Fruit fly (Drosophila melanogaster) whole organism, prepupa: ENCODE data around the gene tj.

Source experiments
- Blimp-1 ChIP-seq: fragments of 200-800 bp; sonication (Bioruptor generic); optimal IDR thresholded peaks from 3 replicates; lab custom pipeline; 2017; ENCODE audit warnings: missing biosample characterization, missing genetic modification characterization, mild to moderate bottlenecking, moderate library complexity, missing genetic modification reagents
- CG10631 ChIP-seq: fragments of 200-800 bp; sonication (Bioruptor generic); optimal IDR thresholded peaks from 2 replicates; lab custom pipeline; 2016; ENCODE audit warnings: missing biosample characterization, missing genetic modification characterization
- CG11294 ChIP-seq: fragments of 200-800 bp; sonication (Bioruptor generic); IDR thresholded peaks from 2 replicates; pipeline ENCODE4 v1.3.6; 2022; ENCODE audit warnings: missing biosample characterization, missing genetic modification characterization
- CG11762 ChIP-seq: fragments of 200-800 bp; sonication (Bioruptor generic); optimal IDR thresholded peaks from 3 replicates; lab custom pipeline; 2016; ENCODE audit warnings: missing biosample characterization, missing genetic modification characterization; ENCODE audit not compliant: insufficient read depth
- CG15336 ChIP-seq: fragments of 200-800 bp; sonication (Bioruptor generic); IDR thresholded peaks from 2 replicates; pipeline ENCODE4 v1.3.6; 2022; ENCODE audit warnings: missing biosample characterization, missing genetic modification characterization
- CG1621 ChIP-seq: fragments of 200-800 bp; sonication (Bioruptor generic); optimal IDR thresholded peaks from 3 replicates; lab custom pipeline; 2018; ENCODE audit warnings: missing biosample characterization, mild to moderate bottlenecking, missing genetic modification characterization
- CG16779 ChIP-seq: fragments of 200-800 bp; sonication (Bioruptor generic); optimal IDR thresholded peaks from 3 replicates; lab custom pipeline; 2017; ENCODE audit warnings: missing biosample characterization, mild to moderate bottlenecking, missing genetic modification characterization
- CG3032 ChIP-seq: fragments of 200-800 bp; optimal IDR thresholded peaks from 2 replicates; lab custom pipeline; 2019; ENCODE audit warnings: missing biosample characterization, mild to moderate bottlenecking, missing genetic modification characterization, moderate library complexity
- CG34406 ChIP-seq: fragments of 200-800 bp; sonication (Bioruptor generic); optimal IDR thresholded peaks from 3 replicates; lab custom pipeline; 2016; ENCODE audit warnings: missing biosample characterization, missing genetic modification characterization
- CG3919 ChIP-seq: fragments of 200-800 bp; sonication (Bioruptor generic); optimal IDR thresholded peaks from 3 replicates; lab custom pipeline; 2016; ENCODE audit warnings: missing biosample characterization, missing genetic modification characterization
- CG4318 ChIP-seq: fragments of 200-800 bp; sonication (Bioruptor generic); optimal IDR thresholded peaks from 3 replicates; lab custom pipeline; 2017; ENCODE audit warnings: missing biosample characterization, mild to moderate bottlenecking, missing genetic modification characterization
- CG6163 ChIP-seq: fragments of 200-800 bp; sonication (Bioruptor generic); IDR thresholded peaks from 3 replicates; pipeline ENCODE4 v1.3.6; 2022; ENCODE audit warnings: missing biosample characterization, missing genetic modification characterization
- CG6276 ChIP-seq: fragments of 200-800 bp; sonication (Bioruptor generic); optimal IDR thresholded peaks from 2 replicates; lab custom pipeline; 2017; ENCODE audit warnings: missing biosample characterization, mild to moderate bottlenecking, missing genetic modification characterization
- CG6808 ChIP-seq: fragments of 200-800 bp; sonication (Bioruptor generic); optimal IDR thresholded peaks from 3 replicates; lab custom pipeline; 2017; ENCODE audit warnings: missing biosample characterization, missing genetic modification characterization, mild to moderate bottlenecking, moderate library complexity, missing genetic modification reagents
- CG6854 ChIP-seq: fragments of 200-800 bp; sonication (Bioruptor generic); optimal IDR thresholded peaks from 2 replicates; lab custom pipeline; 2017; ENCODE audit warnings: missing biosample characterization, mild to moderate bottlenecking, missing genetic modification characterization
- CG8119 ChIP-seq: fragments of 200-800 bp; sonication (Bioruptor generic); IDR thresholded peaks from 3 replicates; pipeline ENCODE4 v1.3.6; 2022; ENCODE audit warnings: missing biosample characterization, missing genetic modification characterization
- CG8319 ChIP-seq: fragments of 200-800 bp; sonication (Bioruptor generic); optimal IDR thresholded peaks from 3 replicates; lab custom pipeline; 2016; ENCODE audit warnings: missing biosample characterization, missing genetic modification characterization
- Eip78C ChIP-seq: fragments of 200-800 bp; sonication (Bioruptor generic); peaks from one replicate; lab custom pipeline; 2016; ENCODE audit warnings: missing biosample characterization, missing genetic modification characterization
- Gug ChIP-seq: fragments of 200-800 bp; sonication (Bioruptor generic); IDR thresholded peaks from 2 replicates; pipeline ENCODE4 v1.3.6; 2022; ENCODE audit warnings: missing biosample characterization, missing genetic modification characterization
- Hr39 ChIP-seq: fragments of 200-800 bp; sonication (Bioruptor generic); optimal IDR thresholded peaks from 2 replicates; lab custom pipeline; 2016; ENCODE audit warnings: missing biosample characterization, missing genetic modification characterization
- Hr4 ChIP-seq: fragments of 200-800 bp; sonication (Bioruptor generic); optimal IDR thresholded peaks from 3 replicates; lab custom pipeline; 2016; ENCODE audit warnings: missing biosample characterization, missing genetic modification characterization
- Lpt ChIP-seq: fragments of 200-800 bp; sonication (Bioruptor generic); optimal IDR thresholded peaks from 3 replicates; lab custom pipeline; 2016; ENCODE audit warnings: missing biosample characterization, missing genetic modification characterization
- Met ChIP-seq: fragments of 200-800 bp; sonication (Bioruptor generic); optimal IDR thresholded peaks from 3 replicates; lab custom pipeline; 2016; ENCODE audit warnings: missing biosample characterization, missing genetic modification characterization
- OdsH ChIP-seq: fragments of 200-800 bp; sonication (Bioruptor generic); optimal IDR thresholded peaks from 3 replicates; lab custom pipeline; 2016; ENCODE audit warnings: missing biosample characterization, missing genetic modification characterization
- Sox15 ChIP-seq: fragments of 200-800 bp; sonication (Bioruptor generic); optimal IDR thresholded peaks from 3 replicates; lab custom pipeline; 2016; ENCODE audit warnings: missing biosample characterization, missing genetic modification characterization
- acj6 ChIP-seq: fragments of 200-800 bp; sonication (Bioruptor generic); optimal IDR thresholded peaks from 3 replicates; lab custom pipeline; 2016; ENCODE audit warnings: missing biosample characterization, missing genetic modification characterization
- eg ChIP-seq: fragments of 200-800 bp; sonication (Bioruptor generic); IDR thresholded peaks from 3 replicates; pipeline ENCODE4 v1.3.6; 2022; ENCODE audit warnings: missing biosample characterization, missing genetic modification characterization
- fd59A ChIP-seq: fragments of 200-800 bp; sonication (Bioruptor generic); optimal IDR thresholded peaks from 2 replicates; lab custom pipeline; 2017; ENCODE audit warnings: missing biosample characterization, mild to moderate bottlenecking, missing genetic modification characterization, missing genetic modification reagents
- lz ChIP-seq: fragments of 200-800 bp; sonication (Bioruptor generic); optimal IDR thresholded peaks from 3 replicates; lab custom pipeline; 2016; ENCODE audit warnings: missing biosample characterization, missing genetic modification characterization
- net ChIP-seq: fragments of 200-800 bp; sonication (Bioruptor generic); optimal IDR thresholded peaks from 3 replicates; lab custom pipeline; 2016; ENCODE audit warnings: missing biosample characterization, missing genetic modification characterization
- pdm3 ChIP-seq: fragments of 200-800 bp; sonication (Bioruptor generic); optimal IDR thresholded peaks from 3 replicates; lab custom pipeline; 2016; ENCODE audit warnings: missing biosample characterization, missing genetic modification characterization
- salr ChIP-seq, 2 experiments: fragments of 200-800 bp; sonication (Bioruptor generic); optimal IDR thresholded peaks; 3 replicates each; lab custom pipeline; 2016 to 2018; ENCODE audit warnings: missing biosample characterization in 2 of 2, missing genetic modification characterization in 2 of 2, mild to moderate bottlenecking in 1 of 2
- topi ChIP-seq: fragments of 200-800 bp; sonication (Bioruptor generic); optimal IDR thresholded peaks from 3 replicates; lab custom pipeline; 2016; ENCODE audit warnings: missing biosample characterization, missing genetic modification characterization

The tj gene

DNA sequence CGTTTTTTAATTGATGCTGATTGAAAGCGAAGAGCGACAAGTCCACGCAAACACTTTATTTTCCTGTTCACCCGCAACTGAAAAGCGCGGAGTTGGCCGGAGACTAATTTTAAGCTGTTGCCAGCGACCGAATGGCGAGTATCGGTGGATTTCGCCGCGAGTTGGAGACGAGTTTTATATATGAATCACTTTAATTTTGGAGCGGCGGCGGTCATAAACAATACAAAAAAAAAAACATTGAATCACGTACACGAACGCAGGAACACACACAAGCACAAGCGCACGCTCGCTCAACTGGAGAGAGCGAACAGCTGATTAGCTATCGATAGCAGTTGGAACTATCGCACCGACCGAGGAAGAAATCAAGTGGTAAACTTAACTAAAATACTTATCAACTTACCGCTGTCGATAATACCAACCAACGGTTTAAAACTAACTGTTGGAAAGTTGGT lies 37.7 kb upstream of the tj start, which contains the start of gene Pax (continued):
- TF ChIP-seq CG3919 (GFP tag; lab: Kevin White, UChicago) (no peak), Met (GFP tag; lab: Kevin White, UChicago) (no peak), CG10631 (GFP tag; lab: Kevin White, UChicago) (no peak), CG15336 (GFP tag; lab: Robert Waterston, UW) (no peak), CG8119 (peak; percentile 60; the same call in 2 of the 3 replicates), CG11762 (GFP tag; lab: Kevin White, UChicago) (no peak), Hr39 (GFP tag; lab: Kevin White, UChicago) (no peak), net (GFP tag; lab: Kevin White, UChicago) (peak; percentile 8), CG4318 (GFP tag; lab: Kevin White, UChicago) (no peak), CG6163 (GFP tag; lab: Robert Waterston, UW) (peak; percentile 77), acj6 (GFP tag; lab: Kevin White, UChicago) (no peak), Blimp-1 (GFP tag; lab: Kevin White, UChicago) (no peak), CG1621 (tag; lab: Kevin White, UChicago) (peak; percentile 9), OdsH (GFP tag; lab: Kevin White, UChicago) (no peak)

DNA sequence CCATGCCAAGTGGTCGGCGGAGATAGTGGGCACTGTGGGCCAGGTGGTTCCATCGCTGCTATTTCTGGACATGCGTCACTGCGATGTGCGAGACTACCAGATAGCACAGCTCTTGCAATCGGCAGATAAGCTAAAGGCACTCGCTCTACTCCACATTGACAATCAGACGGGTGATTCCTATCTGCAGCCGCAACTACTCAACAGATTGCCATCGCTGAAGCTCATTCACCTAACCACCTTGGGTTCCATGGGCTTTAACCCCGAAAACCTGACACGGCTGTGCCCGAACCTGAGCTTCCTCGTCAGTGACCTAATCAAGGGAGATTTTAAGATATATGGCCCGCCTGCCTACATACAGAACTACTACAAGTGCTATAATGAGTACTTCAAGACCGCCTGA lies 34.3 kb upstream of the tj start:
- TF ChIP-seq Sox15 (GFP tag; lab: Kevin White, UChicago), result no peak
- TF ChIP-seq topi (GFP tag; lab: Kevin White, UChicago), result no peak
- TF ChIP-seq Eip78C (GFP tag; lab: Kevin White, UChicago), result peak; percentile 23
- no peak for TF ChIP-seq CG4318 (GFP tag; lab: Kevin White, UChicago)
- no peak for TF ChIP-seq CG6808 (GFP tag; lab: Kevin White, UChicago)
- no peak for TF ChIP-seq CG6276 (GFP tag; lab: Kevin White, UChicago)
- TF ChIP-seq, all 60 proteins: peak for 1

DNA sequence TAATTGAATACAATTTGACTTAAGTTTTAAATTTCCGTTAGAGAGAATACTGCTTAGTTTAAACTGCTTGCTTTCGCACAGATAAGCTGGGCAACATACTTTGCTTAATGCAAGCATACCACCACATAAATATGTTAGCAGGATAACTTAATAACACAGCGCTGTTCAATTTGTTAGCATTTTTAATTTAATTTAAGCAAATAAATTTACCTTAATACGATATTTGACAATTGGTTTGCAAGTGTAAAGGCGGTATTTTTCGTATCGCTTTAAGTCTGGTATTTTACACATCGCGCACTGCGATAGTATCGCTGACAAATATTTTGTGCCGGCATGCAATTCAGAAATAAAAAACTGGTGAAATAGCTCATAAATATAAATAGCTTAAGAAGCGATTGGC lies 33.7 kb upstream of the tj start, which contains the start of gene RtcB:
Gene RtcB, plus strand, starts transcription at position 301 of the 400 bp plus-strand sequence.
- TF ChIP-seq Gug (GFP tag; lab: Robert Waterston, UW) (no peak), Eip78C (GFP tag; lab: Kevin White, UChicago) (peak; percentile 36)
- TF ChIP-seq, all 60 proteins: peak for 1

DNA sequence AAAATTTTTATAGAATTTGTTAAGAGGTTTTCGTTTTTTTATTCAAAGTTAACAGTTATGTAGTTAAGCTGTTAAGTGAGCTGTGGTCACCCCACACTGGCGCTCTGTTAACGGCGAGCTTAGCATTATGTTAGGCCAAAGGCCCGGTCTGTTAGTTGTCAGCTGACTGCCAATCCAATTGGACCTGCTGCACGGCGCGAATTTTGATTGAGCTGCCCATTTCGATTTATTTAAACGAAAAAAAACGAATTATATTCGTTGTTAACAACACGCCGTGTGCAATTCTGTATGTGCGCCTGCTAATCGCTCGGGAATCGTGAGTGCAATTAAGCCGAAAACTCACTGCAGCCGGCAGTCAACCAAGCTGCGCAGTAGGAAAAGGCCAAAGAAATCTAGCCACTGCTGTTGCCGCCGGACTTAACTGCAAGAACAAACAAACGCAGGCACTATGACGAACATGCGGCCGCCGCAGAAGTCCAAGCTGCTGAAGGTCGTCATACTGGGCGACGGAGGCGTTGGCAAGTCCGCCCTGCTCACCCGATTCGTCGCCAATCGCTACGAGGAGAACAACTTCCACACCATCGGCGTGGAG lies 31.5 kb upstream of the tj start, which contains the start of gene Rab9:
Gene Rab9, plus strand, starts transcription at position 151 of the 592 bp plus-strand sequence.
- no peak for TF ChIP-seq CG3032 (tag; lab: Kevin White, UChicago)
- no peak for TF ChIP-seq CG11294 (GFP tag; lab: Robert Waterston, UW)
- TF ChIP-seq fd59A, result no peak
- TF ChIP-seq Sox15 (GFP tag; lab: Kevin White, UChicago), result no peak
- TF ChIP-seq eg (GFP tag; lab: Robert Waterston, UW), result no peak
- TF ChIP-seq CG15336 (GFP tag; lab: Robert Waterston, UW), result no peak
- TF ChIP-seq Hr4 (GFP tag; lab: Kevin White, UChicago), result no peak
- no peak for TF ChIP-seq net (GFP tag; lab: Kevin White, UChicago)
- TF ChIP-seq CG16779, result no peak
- TF ChIP-seq lz (GFP tag; lab: Kevin White, UChicago), result no peak
- no peak for TF ChIP-seq CG8319 (GFP tag; lab: Kevin White, UChicago)
- no peak for TF ChIP-seq Met (GFP tag; lab: Kevin White, UChicago)
- TF ChIP-seq CG6276 (GFP tag; lab: Kevin White, UChicago), result no peak
- no peak for TF ChIP-seq salr (GFP tag; optimal IDR thresholded peaks at IDR 0.05; lab: Kevin White, UChicago)
- TF ChIP-seq CG6854 (GFP tag; lab: Kevin White, UChicago), result no peak
- no peak for TF ChIP-seq CG34406 (GFP tag; lab: Kevin White, UChicago)
- TF ChIP-seq Lpt (GFP tag; lab: Kevin White, UChicago), result no peak
- no peak for TF ChIP-seq pdm3 (GFP tag; lab: Kevin White, UChicago)
